Worm (Caenorhabditis elegans) whole organism, young adult: ENCODE results near the gene npp-25.

Experiments used
- B0019.2 ChIP-seq: fragments of 200-800 bp; sonication (Bioruptor generic); conservative IDR thresholded peaks from 2 replicates; pipeline ENCODE4 v1.3.6; 2022; ENCODE audit warnings: missing genetic modification reagents, missing genetic modification characterization, missing compliant biosample characterization
- B0336.3 ChIP-seq: fragments of 200-800 bp; sonication (Bioruptor generic); IDR thresholded peaks from 2 replicates; pipeline ENCODE4 v1.3.6; 2022; ENCODE audit warnings: missing genetic modification characterization, missing compliant biosample characterization
- C17E4.6 ChIP-seq: fragments of 200-800 bp; sonication (Bioruptor generic); IDR thresholded peaks from 2 replicates; pipeline ENCODE4 v1.3.6; 2022; ENCODE audit warnings: missing genetic modification reagents, missing genetic modification characterization, missing compliant biosample characterization
- F10E7.11 ChIP-seq: sonication (generic microtip); optimal IDR thresholded peaks from 2 replicates; lab custom pipeline; 2017; ENCODE audit warnings: mild to moderate bottlenecking, missing genetic modification characterization, moderate library complexity, missing compliant biosample characterization
- K11D2.4 ChIP-seq: fragments of 200-800 bp; sonication (Bioruptor generic); IDR thresholded peaks from 2 replicates; pipeline ENCODE4 v1.3.6; 2022; ENCODE audit warnings: missing genetic modification reagents, missing genetic modification characterization, missing compliant biosample characterization
- Y53G8AR.9 ChIP-seq: fragments of 200-800 bp; sonication (Bioruptor generic); conservative IDR thresholded peaks from 2 replicates; pipeline ENCODE4 v1.3.6; 2022; ENCODE audit warnings: missing genetic modification reagents, missing genetic modification characterization, missing compliant biosample characterization
- Y79H2A.3 ChIP-seq: fragments of 200-800 bp; sonication (Bioruptor generic); conservative IDR thresholded peaks from 2 replicates; pipeline ENCODE4 v1.3.6; 2022; ENCODE audit warnings: missing genetic modification reagents, missing genetic modification characterization, missing compliant biosample characterization
- athp-1 ChIP-seq: sonication (generic microtip); optimal IDR thresholded peaks from 2 replicates; lab custom pipeline; 2017; ENCODE audit warnings: mild to moderate bottlenecking, missing genetic modification characterization, missing compliant biosample characterization
- ccch-3 ChIP-seq: fragments of 200-800 bp; sonication (Bioruptor generic); optimal IDR thresholded peaks from 2 replicates; lab custom pipeline; 2018; ENCODE audit warnings: mild to moderate bottlenecking, missing genetic modification characterization, missing compliant biosample characterization
- ceh-100 ChIP-seq: fragments of 200-800 bp; sonication (Bioruptor generic); IDR thresholded peaks from 2 replicates; pipeline ENCODE4 v1.3.6; 2022; ENCODE audit warnings: missing genetic modification reagents, missing genetic modification characterization, missing compliant biosample characterization
- ceh-27 ChIP-seq: fragments of 200-800 bp; sonication (Bioruptor generic); optimal IDR thresholded peaks from 2 replicates; lab custom pipeline; 2018; ENCODE audit warnings: mild to moderate bottlenecking, missing genetic modification characterization, moderate library complexity, missing compliant biosample characterization
- chd-7 ChIP-seq: sonication (generic microtip); optimal IDR thresholded peaks from 2 replicates; lab custom pipeline; 2016; ENCODE audit warnings: mild to moderate bottlenecking, missing genetic modification characterization, moderate library complexity, missing compliant biosample characterization
- dox-1 ChIP-seq: fragments of 200-800 bp; sonication (Bioruptor generic); IDR thresholded peaks from 2 replicates; pipeline ENCODE4 v1.3.6; 2022; ENCODE audit warnings: missing genetic modification reagents, missing genetic modification characterization, missing compliant biosample characterization
- dpl-1 ChIP-seq: fragments of 150-350 bp; optimal IDR thresholded peaks from 2 replicates; lab custom pipeline; 2014; ENCODE audit warnings: missing biosample characterization, missing genetic modification reagents, missing genetic modification characterization
- egl-44 ChIP-seq: fragments of 200-800 bp; sonication (Bioruptor generic); IDR thresholded peaks from 2 replicates; pipeline ENCODE4 v1.3.6; 2022; ENCODE audit warnings: missing genetic modification reagents, missing genetic modification characterization, missing compliant biosample characterization
- egrh-3 ChIP-seq: fragments of 200-800 bp; sonication (Bioruptor generic); IDR thresholded peaks from 2 replicates; pipeline ENCODE4 v1.3.6; 2022; ENCODE audit warnings: missing genetic modification reagents, missing genetic modification characterization, missing compliant biosample characterization
- hmg-1.2 ChIP-seq: fragments of 200-800 bp; sonication (Bioruptor generic); IDR thresholded peaks from 2 replicates; pipeline ENCODE4 v1.3.6; 2022; ENCODE audit warnings: missing genetic modification reagents, missing genetic modification characterization, missing compliant biosample characterization
- hrde-1 ChIP-seq: sonication (generic microtip); optimal IDR thresholded peaks from 2 replicates; lab custom pipeline; 2016; ENCODE audit warnings: missing genetic modification characterization, mild to moderate bottlenecking, missing compliant biosample characterization, moderate library complexity, missing genotype, missing genetic modification reagents, borderline replicate concordance
- hsf-1 ChIP-seq: fragments of 200-800 bp; sonication (Bioruptor generic); IDR thresholded peaks from 2 replicates; pipeline ENCODE4 v1.3.6; 2022; ENCODE audit warnings: missing genetic modification reagents, missing genetic modification characterization, missing compliant biosample characterization
- let-607 ChIP-seq, 2 experiments: fragments of 200-800 bp in 1 of 2; sonication (Bioruptor generic) in 1 of 2; sonication (generic microtip) in 1 of 2; optimal IDR thresholded peaks; 2 replicates each; lab custom pipeline; 2016 to 2018; ENCODE audit warnings: mild to moderate bottlenecking in 2 of 2, missing compliant biosample characterization in 2 of 2, missing genetic modification characterization in 2 of 2, moderate library complexity in 2 of 2, missing genotype in 1 of 2
- lin-26 ChIP-seq: fragments of 200-800 bp; sonication (Bioruptor generic); IDR thresholded peaks from 2 replicates; pipeline ENCODE4 v1.3.6; 2022; ENCODE audit warnings: missing genetic modification reagents, missing genetic modification characterization, missing compliant biosample characterization
- lin-35 ChIP-seq, 3 experiments: fragments of 150-350 bp in 2 of 3; sonication (generic microtip) in 1 of 3; optimal IDR thresholded peaks; 2 replicates each; lab custom pipeline; 2014 to 2018; ENCODE audit warnings: missing biosample characterization in 3 of 3, missing genetic modification characterization in 3 of 3, missing genetic modification reagents in 3 of 3
- lin-40 ChIP-seq: sonication (generic microtip); optimal IDR thresholded peaks from 2 replicates; lab custom pipeline; 2016; ENCODE audit warnings: missing genetic modification characterization, mild to moderate bottlenecking, missing compliant biosample characterization, missing genotype, missing genetic modification reagents
- lin-54 ChIP-seq: fragments of 200-800 bp; sonication (Bioruptor generic); optimal IDR thresholded peaks from 2 replicates; lab custom pipeline; 2018; ENCODE audit warnings: mild to moderate bottlenecking, missing genetic modification characterization, missing compliant biosample characterization
- lsl-1 ChIP-seq: fragments of 200-800 bp; sonication (Bioruptor generic); optimal IDR thresholded peaks from 2 replicates; lab custom pipeline; 2018; ENCODE audit warnings: mild to moderate bottlenecking, missing genetic modification characterization, moderate library complexity, missing compliant biosample characterization
- lsy-27 ChIP-seq: sonication (generic microtip); optimal IDR thresholded peaks from 2 replicates; lab custom pipeline; 2017; ENCODE audit warnings: missing genetic modification characterization, mild to moderate bottlenecking, missing compliant biosample characterization, antibody characterized with exemption, missing genotype, borderline replicate concordance; ENCODE audit not compliant: insufficient read depth
- madf-3 ChIP-seq: fragments of 200-800 bp; sonication (Bioruptor generic); IDR thresholded peaks from 2 replicates; pipeline ENCODE4 v1.3.6; 2022; ENCODE audit warnings: missing genetic modification reagents, missing genetic modification characterization, missing compliant biosample characterization
- madf-6 ChIP-seq: fragments of 200-800 bp; sonication (Bioruptor generic); IDR thresholded peaks from 2 replicates; pipeline ENCODE4 v1.3.6; 2022; ENCODE audit warnings: missing genetic modification reagents, missing genetic modification characterization, missing compliant biosample characterization
- madf-8 ChIP-seq: fragments of 200-800 bp; sonication (Bioruptor generic); conservative IDR thresholded peaks from 2 replicates; pipeline ENCODE4 v1.3.6; 2022; ENCODE audit warnings: missing genetic modification reagents, missing genetic modification characterization, missing compliant biosample characterization
- mcd-1 ChIP-seq: fragments of 200-800 bp; sonication (Bioruptor generic); IDR thresholded peaks from 2 replicates; pipeline ENCODE4 v1.3.6; 2022; ENCODE audit warnings: missing genetic modification reagents, missing genetic modification characterization, missing compliant biosample characterization
- mes-4 ChIP-seq: sonication (generic microtip); optimal IDR thresholded peaks from 2 replicates; lab custom pipeline; 2016; ENCODE audit warnings: missing genotype, missing genetic modification characterization, missing compliant biosample characterization
- nfyb-1 ChIP-seq: fragments of 200-800 bp; sonication (Bioruptor generic); IDR thresholded peaks from 2 replicates; pipeline ENCODE4 v1.3.6; 2022; ENCODE audit warnings: missing genetic modification reagents, missing genetic modification characterization, missing compliant biosample characterization
- pbrm-1 ChIP-seq: fragments of 200-800 bp; sonication (Bioruptor generic); IDR thresholded peaks from 2 replicates; pipeline ENCODE4 v1.3.6; 2022; ENCODE audit warnings: missing genetic modification reagents, missing genetic modification characterization, missing compliant biosample characterization
- snpc-1.3 ChIP-seq: sonication (generic microtip); optimal IDR thresholded peaks from 2 replicates; lab custom pipeline; 2017; ENCODE audit warnings: missing genetic modification characterization, mild to moderate bottlenecking, missing compliant biosample characterization, antibody characterized with exemption, moderate library complexity, missing genotype, missing genetic modification reagents; ENCODE audit not compliant: insufficient read depth
- tbp1 ChIP-seq: fragments of 200-800 bp; sonication (Bioruptor generic); optimal IDR thresholded peaks from 2 replicates; lab custom pipeline; 2018; ENCODE audit warnings: mild to moderate bottlenecking, missing genetic modification characterization, missing compliant biosample characterization
- zfh-2 ChIP-seq: fragments of 200-800 bp; sonication (Bioruptor generic); conservative IDR thresholded peaks from 2 replicates; pipeline ENCODE4 v1.3.6; 2022; ENCODE audit warnings: missing genetic modification reagents, missing genetic modification characterization, missing compliant biosample characterization
- ztf-18 ChIP-seq: sonication (generic microtip); optimal IDR thresholded peaks from 2 replicates; lab custom pipeline; 2016; ENCODE audit warnings: missing genotype, mild to moderate bottlenecking, missing genetic modification characterization, missing compliant biosample characterization
- ztf-26 ChIP-seq: sonication (generic microtip); optimal IDR thresholded peaks from 2 replicates; lab custom pipeline; 2017; ENCODE audit warnings: missing genetic modification characterization, missing compliant biosample characterization

The npp-25 gene

ce11 chrIII:12931786-12932427 lies 6.1 kb upstream of the npp-25 start, which contains the start of gene rbm-7 (continued):
- TF ChIP-seq lin-26 (no peak), lin-40 (peak; percentile 75), egl-44 (GFP tag; lab: Robert Waterston, UW) (no peak), athp-1 (tag; lab: Kevin White, UChicago) (no peak), C17E4.6 (GFP tag; lab: Robert Waterston, UW) (no peak), ceh-27 (GFP tag; lab: Kevin White, UChicago) (no peak), snpc-1.3 (tag; lab: Kevin White, UChicago) (peak; percentile 18), Y53G8AR.9 (GFP tag; lab: Robert Waterston, UW) (peak; percentile 79; the same call in 1 of the 2 replicates), ztf-26 (tag; lab: Kevin White, UChicago) (peak; percentile 68), lin-35 (GFP tag; optimal IDR thresholded peaks at IDR 0.05; lab: Kevin White, UChicago) (peak in 1 of 3 experiments; percentile 43), tbp1 (peak; percentile 48), ztf-18 (tag; lab: Kevin White, UChicago) (peak; percentile 94), madf-8 (GFP tag; lab: Robert Waterston, UW) (peak; percentile 25; the same call in 1 of the 2 replicates), lin-54 (GFP tag; lab: Kevin White, UChicago) (peak; percentile 71), hmg-1.2 (GFP tag; lab: Robert Waterston, UW) (peak; percentile 53), hrde-1 (tag; lab: Kevin White, UChicago) (no peak), dpl-1 (GFP tag; lab: Kevin White, UChicago) (peak; percentile 29), nfyb-1 (peak; percentile 49; the same call in 1 of the 2 replicates), F10E7.11 (tag; lab: Kevin White, UChicago) (no peak), madf-3 (GFP tag; lab: Robert Waterston, UW) (0 out of 2 replicates have a peak, but pooled peaks have one; percentile 8), madf-6 (GFP tag; lab: Robert Waterston, UW) (peak; percentile 66), ceh-100 (peak; percentile 44; the same call in 1 of the 2 replicates), pbrm-1 (GFP tag; lab: Robert Waterston, UW) (peak; percentile 74; the same call in 1 of the 2 replicates), K11D2.4 (GFP tag; lab: Robert Waterston, UW) (peak; percentile 76), let-607 (tag; optimal IDR thresholded peaks at IDR 0.05; lab: Kevin White, UChicago) (peak; percentile 11 to 36), hsf-1 (0 out of 2 replicates have a peak, but pooled peaks have one; percentile 21), B0336.3 (GFP tag; lab: Robert Waterston, UW) (no peak), ccch-3 (GFP tag; lab: Kevin White, UChicago) (no peak), chd-7 (tag; lab: Kevin White, UChicago) (no peak), dox-1 (GFP tag; lab: Robert Waterston, UW) (peak; percentile 73), mes-4 (tag; lab: Kevin White, UChicago) (no peak), lsl-1 (GFP tag; lab: Kevin White, UChicago) (peak; percentile 55), B0019.2 (GFP tag; lab: Robert Waterston, UW) (no peak), Y79H2A.3 (GFP tag; lab: Robert Waterston, UW) (no peak), mcd-1 (GFP tag; lab: Robert Waterston, UW) (peak; percentile 80)

- TF ChIP-seq lsy-27 (tag; lab: Kevin White, UChicago) (no peak), egrh-3 (GFP tag; lab: Robert Waterston, UW) (peak; percentile 30; the same call in 1 of the 2 replicates), mcd-1 (GFP tag; lab: Robert Waterston, UW) (0 out of 2 replicates have a peak, but pooled peaks have one; percentile 11), zfh-2 (GFP tag; lab: Robert Waterston, UW) (peak; percentile 95), madf-6 (GFP tag; lab: Robert Waterston, UW) (0 out of 2 replicates have a peak, but pooled peaks have one; percentile 21)
Observed at ce11 chrIII:12931108-12931507, 5.3 kb upstream of the npp-25 start.
